Worm (Caenorhabditis elegans) whole organism, dauer: ENCODE measurements around the gene C18D4.6.

Source experiments
- unc-62 ChIP-seq: sonication (generic microtip); optimal IDR thresholded peaks from 2 replicates; lab custom pipeline; 2017; ENCODE audit warnings: missing biosample characterization, missing genetic modification reagents, missing genetic modification characterization

C18D4.6 gene

DNA sequence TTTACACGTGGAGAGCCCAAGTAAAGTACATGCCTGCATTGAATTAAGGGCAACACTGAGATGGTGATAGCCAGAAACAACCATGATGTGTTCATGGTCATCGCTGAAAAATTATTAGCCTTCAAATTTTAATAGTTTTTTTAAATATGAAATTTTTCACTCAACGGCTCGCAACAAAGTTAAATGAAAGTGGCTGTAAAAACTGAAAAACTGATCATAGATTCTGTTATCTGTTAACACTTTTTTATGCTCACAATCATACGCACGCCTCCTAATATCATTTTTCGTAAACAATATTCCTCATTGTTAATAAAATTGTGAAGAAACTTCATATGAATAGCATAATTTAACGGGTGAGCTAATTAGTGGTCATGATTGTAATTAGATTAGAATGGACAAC, 6.8 kb downstream of the C18D4.6 start, which contains the start of gene C18D4.4:
TSS of gene C18D4.4 (minus strand) at position 101 of the 400 bp plus-strand sequence.
- no peak for TF ChIP-seq unc-62 (GFP tag; lab: Kevin White, UChicago)

DNA sequence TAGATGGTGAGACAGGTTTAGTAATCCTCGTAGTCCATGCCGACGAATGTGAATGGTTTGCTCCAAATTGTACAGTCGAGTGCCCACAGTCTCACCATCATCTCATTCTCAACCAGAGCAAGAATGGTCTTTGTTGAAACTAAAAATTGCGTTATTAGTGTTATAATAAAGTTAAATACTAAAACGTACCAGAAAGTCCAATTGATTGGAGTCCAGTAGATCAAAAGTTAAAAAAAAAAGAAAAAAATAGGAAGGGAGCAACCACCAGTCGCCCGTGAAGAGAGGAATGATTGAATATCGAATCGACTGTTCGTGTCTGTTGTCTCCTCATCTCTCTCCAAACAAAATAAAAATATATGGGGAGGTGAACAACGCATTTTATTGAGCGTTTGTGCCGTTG, 7.7 kb downstream of the C18D4.6 start, which contains the start of gene C18D4.12:
TSS of gene C18D4.12 (minus strand) at position 101 of the 400 bp plus-strand sequence.
- no peak for TF ChIP-seq unc-62 (GFP tag; lab: Kevin White, UChicago)

ce11 chrV:17527729-17528128, 10.4 kb downstream of the C18D4.6 start, which contains the start of gene srz-90:
Gene srz-90, plus strand, starts transcription at chrV:17528029.
- no peak for TF ChIP-seq unc-62 (GFP tag; lab: Kevin White, UChicago)

- no peak for TF ChIP-seq unc-62 (GFP tag; lab: Kevin White, UChicago)
Observed at ce11 chrV:17520735-17521134, 17.4 kb downstream of the C18D4.6 start, which contains the start of gene fbxa-136. Gene fbxa-136, plus strand, starts transcription at chrV:17521035.

DNA sequence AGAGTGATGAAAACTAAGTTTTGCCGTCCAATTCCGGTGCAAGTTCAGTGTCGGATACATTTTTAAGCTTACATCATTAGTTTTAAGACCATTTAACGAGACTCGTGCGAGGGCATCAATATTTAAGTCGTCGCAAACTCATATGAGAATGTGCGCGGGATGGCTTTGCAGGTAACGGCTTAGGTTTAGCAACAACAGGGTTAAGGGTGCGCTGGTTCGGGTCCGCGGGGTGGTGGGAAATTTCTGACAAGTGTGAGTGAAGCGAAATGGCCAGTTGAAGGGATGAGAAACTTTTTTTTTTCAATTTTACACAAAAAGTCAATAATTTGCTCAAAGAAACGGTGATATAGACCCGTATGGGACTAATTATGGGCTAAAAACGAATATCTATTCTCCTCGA, 24.3 kb downstream of the C18D4.6 start:
- TF ChIP-seq unc-62 (GFP tag; lab: Kevin White, UChicago): no peak

DNA sequence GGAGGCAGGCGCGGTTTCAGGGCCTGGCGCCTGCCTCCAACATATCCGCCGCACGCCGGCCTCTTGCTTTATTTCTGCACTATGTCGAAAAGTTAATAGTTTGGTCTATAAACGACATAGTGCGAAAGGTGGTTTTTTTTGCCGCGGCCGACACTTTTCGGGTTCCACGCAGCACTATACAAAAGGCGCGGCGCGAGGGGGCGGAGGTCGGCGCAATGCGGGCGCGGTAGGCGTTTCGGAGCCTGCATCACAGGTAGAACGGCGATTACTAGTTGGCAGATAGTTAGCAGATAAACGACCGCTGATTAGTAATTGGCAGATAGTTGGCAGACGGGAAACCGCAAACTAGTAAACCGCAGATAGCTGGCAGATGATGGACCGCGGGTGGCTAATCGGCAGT, 25.4 kb downstream of the C18D4.6 start:
- TF ChIP-seq unc-62 (GFP tag; lab: Kevin White, UChicago): no peak

DNA sequence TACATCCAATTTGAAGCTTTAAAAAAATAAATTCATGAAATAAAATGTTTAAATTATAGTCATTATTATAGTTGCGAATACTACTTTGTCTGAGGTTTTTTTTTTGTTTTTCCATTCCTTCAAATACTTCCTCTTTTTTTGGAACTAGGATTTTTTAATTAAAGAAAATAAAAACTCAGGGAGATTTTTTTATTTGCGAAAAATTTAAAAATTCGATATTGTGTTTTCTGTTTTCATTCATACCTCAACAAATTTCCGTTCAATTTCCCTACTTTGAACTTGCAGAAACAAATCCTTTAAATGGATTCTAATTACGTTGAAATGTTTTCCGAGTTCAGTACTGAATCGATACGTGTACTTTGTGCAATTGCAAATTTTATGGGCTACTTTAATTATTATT, 29.7 kb downstream of the C18D4.6 start, which contains the start of gene srw-32:
TSS of gene srw-32 (plus strand) at position 301 of the 400 bp plus-strand sequence.
- TF ChIP-seq unc-62 (GFP tag; lab: Kevin White, UChicago): no peak

- no peak for TF ChIP-seq unc-62 (GFP tag; lab: Kevin White, UChicago)
Observed at ce11 chrV:17506289-17506688, 31.9 kb downstream of the C18D4.6 start, which contains the start of gene srw-31. Gene srw-31, plus strand, starts transcription at chrV:17506589.

DNA sequence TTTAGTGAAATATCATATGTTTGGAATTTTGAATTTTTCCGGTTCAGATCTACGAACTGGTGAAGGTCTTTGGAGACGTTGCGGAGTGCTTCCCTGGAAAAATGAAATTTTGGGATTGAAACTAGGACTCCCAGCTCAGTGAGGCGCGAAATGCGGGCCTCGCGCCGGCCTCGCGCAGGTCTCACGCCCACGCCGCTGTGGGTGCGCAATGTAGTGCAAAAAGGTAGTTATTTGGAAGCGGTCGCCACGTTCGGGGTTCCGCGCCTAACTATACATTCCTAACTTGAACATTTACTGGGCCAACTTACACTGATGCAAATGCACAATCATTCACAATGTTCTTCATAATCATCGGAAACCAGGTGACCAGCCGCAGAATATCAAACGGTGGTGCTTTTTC, 38.1 kb downstream of the C18D4.6 start:
- no peak for TF ChIP-seq unc-62 (GFP tag; lab: Kevin White, UChicago)

- TF ChIP-seq unc-62 (GFP tag; lab: Kevin White, UChicago): no peak
Observed at ce11 chrV:17496071-17496470, 42.1 kb downstream of the C18D4.6 start, which contains the start of gene srh-118. Gene srh-118, minus strand, starts transcription at chrV:17496171.

ce11 chrV:17493732-17494131, 44.4 kb downstream of the C18D4.6 start, which contains the start of gene fbxa-102:
Gene fbxa-102, minus strand, starts transcription at chrV:17493832.
- no peak for TF ChIP-seq unc-62 (GFP tag; lab: Kevin White, UChicago)

DNA sequence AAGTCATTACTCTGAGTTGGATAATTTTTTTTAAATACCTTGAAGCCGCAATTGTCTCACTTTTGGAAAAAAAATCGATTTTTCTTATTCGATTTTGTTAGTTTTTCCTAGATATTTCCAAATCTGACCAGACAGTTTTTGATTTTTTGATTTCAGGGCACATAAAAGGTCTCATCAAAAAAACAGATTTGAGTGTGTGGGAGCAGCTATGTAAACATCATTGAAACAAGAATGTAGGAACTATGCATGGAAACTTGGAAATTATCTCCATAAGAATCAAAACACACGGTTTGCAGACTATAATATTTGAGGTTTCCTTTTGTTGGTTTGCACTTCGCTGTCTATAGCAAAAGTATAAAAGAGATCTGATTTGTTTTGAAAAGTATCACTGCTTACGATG, 52.1 kb downstream of the C18D4.6 start, which contains the start of gene scl-24:
TSS of gene scl-24 (plus strand) at position 301 of the 400 bp plus-strand sequence.
- TF ChIP-seq unc-62 (GFP tag; lab: Kevin White, UChicago): no peak
